Fruit fly (Drosophila melanogaster) whole organism, pupa: ENCODE measurements around the gene glec.
A peak's percentile ranks its signal among the peaks of the same experiment; 100 is the strongest.

Source experiments
- CG10348 ChIP-seq: fragments of 200-800 bp; sonication (Bioruptor generic); IDR thresholded peaks from 2 replicates; pipeline ENCODE4 v1.3.6; 2022; ENCODE audit warnings: missing biosample characterization, missing genetic modification characterization
- CG12605 ChIP-seq: fragments of 200-800 bp; sonication (Bioruptor generic); IDR thresholded peaks from 2 replicates; pipeline ENCODE4 v1.3.6; 2022; ENCODE audit warnings: missing biosample characterization, missing genetic modification characterization
- CG13204 ChIP-seq: fragments of 200-800 bp; sonication (Bioruptor generic); optimal IDR thresholded peaks from 2 replicates; lab custom pipeline; 2018; ENCODE audit warnings: missing biosample characterization, mild to moderate bottlenecking, missing genetic modification characterization, moderate library complexity
- CG14655 ChIP-seq: fragments of 200-800 bp; sonication (Bioruptor generic); optimal IDR thresholded peaks from 3 replicates; lab custom pipeline; 2017; ENCODE audit warnings: mild to moderate bottlenecking, missing biosample characterization, missing genetic modification reagents, missing genetic modification characterization
- CG15710 ChIP-seq: fragments of 200-800 bp; sonication (Bioruptor generic); optimal IDR thresholded peaks from 2 replicates; lab custom pipeline; 2018; ENCODE audit warnings: missing biosample characterization, mild to moderate bottlenecking, missing genetic modification characterization, moderate library complexity
- CG17806 ChIP-seq: fragments of 200-800 bp; sonication (Bioruptor generic); optimal IDR thresholded peaks from 2 replicates; lab custom pipeline; 2018; ENCODE audit warnings: missing biosample characterization, mild to moderate bottlenecking, missing genetic modification characterization, moderate library complexity
- CG32121 ChIP-seq: fragments of 200-800 bp; sonication (Bioruptor generic); IDR thresholded peaks from 2 replicates; pipeline ENCODE4 v1.3.6; 2022; ENCODE audit warnings: missing biosample characterization, missing genetic modification characterization
- CG34367 ChIP-seq: fragments of 200-800 bp; sonication (Bioruptor generic); optimal IDR thresholded peaks from 2 replicates; lab custom pipeline; 2018; ENCODE audit warnings: missing biosample characterization, mild to moderate bottlenecking, missing genetic modification characterization
- CG4496 ChIP-seq: fragments of 200-800 bp; sonication (Bioruptor generic); IDR thresholded peaks from 3 replicates; pipeline ENCODE4 v1.3.6; 2022; ENCODE audit warnings: missing biosample characterization, missing genetic modification characterization
- CG8159 ChIP-seq: fragments of 200-800 bp; sonication (Bioruptor generic); optimal IDR thresholded peaks from 3 replicates; lab custom pipeline; 2018; ENCODE audit warnings: missing biosample characterization, mild to moderate bottlenecking, missing genetic modification characterization, moderate library complexity
- CG8301 ChIP-seq: fragments of 200-800 bp; sonication (Bioruptor generic); optimal IDR thresholded peaks from 2 replicates; lab custom pipeline; 2018; ENCODE audit warnings: missing biosample characterization, mild to moderate bottlenecking, missing genetic modification characterization
- CG9948 ChIP-seq: fragments of 200-800 bp; sonication (Bioruptor generic); optimal IDR thresholded peaks from 2 replicates; lab custom pipeline; 2018; ENCODE audit warnings: missing biosample characterization, mild to moderate bottlenecking, missing genetic modification characterization, moderate library complexity
- D1 ChIP-seq: fragments of 200-800 bp; sonication (Bioruptor generic); optimal IDR thresholded peaks from 2 replicates; lab custom pipeline; 2018; ENCODE audit warnings: missing biosample characterization, mild to moderate bottlenecking, missing genetic modification characterization, moderate library complexity
- EcR ChIP-seq: fragments of 200-800 bp; sonication (Bioruptor generic); optimal IDR thresholded peaks from 3 replicates; lab custom pipeline; 2019; ENCODE audit warnings: missing biosample characterization, missing genetic modification characterization, mild to moderate bottlenecking, moderate library complexity, missing genetic modification reagents
- Ets98B ChIP-seq: fragments of 200-800 bp; sonication (Bioruptor generic); IDR thresholded peaks from 2 replicates; pipeline ENCODE4 v1.3.6; 2022; ENCODE audit warnings: missing biosample characterization, missing genetic modification characterization
- Pif1A ChIP-seq: fragments of 200-800 bp; sonication (Bioruptor generic); optimal IDR thresholded peaks from 3 replicates; lab custom pipeline; 2016; ENCODE audit warnings: missing biosample characterization, missing genetic modification characterization
- Pif1B ChIP-seq: fragments of 200-800 bp; sonication (Bioruptor generic); optimal IDR thresholded peaks from 3 replicates; lab custom pipeline; 2016; ENCODE audit warnings: missing biosample characterization, missing genetic modification characterization
- Snoo ChIP-seq: fragments of 200-800 bp; sonication (Bioruptor generic); optimal IDR thresholded peaks from 3 replicates; lab custom pipeline; 2017; ENCODE audit warnings: missing biosample characterization, mild to moderate bottlenecking, missing genetic modification characterization, inconsistent platforms
- fd96Ca ChIP-seq: fragments of 200-800 bp; sonication (Bioruptor generic); IDR thresholded peaks from 3 replicates; pipeline ENCODE4 v1.3.6; 2022; ENCODE audit warnings: missing biosample characterization, missing genetic modification characterization
- gl ChIP-seq: fragments of 200-800 bp; sonication (Bioruptor generic); optimal IDR thresholded peaks from 2 replicates; lab custom pipeline; 2018; ENCODE audit warnings: missing biosample characterization, mild to moderate bottlenecking, missing genetic modification characterization
- rn ChIP-seq: fragments of 200-800 bp; sonication (Bioruptor generic); IDR thresholded peaks from 2 replicates; pipeline ENCODE4 v1.3.6; 2022; ENCODE audit warnings: missing biosample characterization, missing genetic modification characterization

Gene glec

DNA sequence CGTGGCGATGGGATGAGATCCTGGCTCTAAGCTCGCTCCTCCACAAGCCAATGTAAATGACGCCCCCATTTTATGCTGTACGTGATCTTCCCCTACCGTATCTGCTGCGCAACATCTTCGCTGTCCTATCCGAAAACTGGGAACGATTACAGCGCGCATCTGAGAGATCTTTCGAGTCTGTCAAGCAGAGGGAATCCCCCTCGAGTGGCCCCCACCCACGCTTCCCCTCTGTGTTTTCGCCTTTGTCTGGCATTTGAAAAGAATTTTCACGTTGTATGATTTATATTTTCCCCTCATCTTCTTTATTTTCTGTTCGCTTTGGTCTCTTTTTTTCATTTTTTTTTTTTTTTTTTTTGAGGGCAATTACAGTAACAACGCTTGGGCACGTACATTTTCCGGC is 8.6 kb downstream of the glec start:
- TF ChIP-seq D1 (tag; lab: Kevin White, UChicago) (no peak), Ets98B (GFP tag; lab: Robert Waterston, UW) (0 out of 2 replicates have a peak, but pooled peaks have one; percentile 10), CG10348 (no peak), gl (no peak), CG15710 (tag; lab: Kevin White, UChicago) (no peak), CG4496 (peak; percentile 65; the same call in 2 of the 3 replicates), CG17806 (no peak), fd96Ca (GFP tag; lab: Robert Waterston, UW) (no peak), EcR (GFP tag; lab: Kevin White, UChicago) (no peak), CG14655 (GFP tag; lab: Kevin White, UChicago) (no peak), CG32121 (GFP tag; lab: Robert Waterston, UW) (no peak), CG13204 (GFP tag; lab: Kevin White, UChicago) (no peak), Snoo (tag; lab: Kevin White, UChicago) (no peak), CG8159 (tag; lab: Kevin White, UChicago) (no peak)

- TF ChIP-seq Pif1A (GFP tag; lab: Kevin White, UChicago) (no peak), CG14655 (GFP tag; lab: Kevin White, UChicago) (no peak)
- TF ChIP-seq, all 21 proteins: peak for 0
Measured at dm6 chr3R:21846559-21846958, 9.5 kb downstream of the glec start, which contains the start of gene Gr93d. Gene Gr93d (minus strand): TSS chr3R:21846659.

DNA sequence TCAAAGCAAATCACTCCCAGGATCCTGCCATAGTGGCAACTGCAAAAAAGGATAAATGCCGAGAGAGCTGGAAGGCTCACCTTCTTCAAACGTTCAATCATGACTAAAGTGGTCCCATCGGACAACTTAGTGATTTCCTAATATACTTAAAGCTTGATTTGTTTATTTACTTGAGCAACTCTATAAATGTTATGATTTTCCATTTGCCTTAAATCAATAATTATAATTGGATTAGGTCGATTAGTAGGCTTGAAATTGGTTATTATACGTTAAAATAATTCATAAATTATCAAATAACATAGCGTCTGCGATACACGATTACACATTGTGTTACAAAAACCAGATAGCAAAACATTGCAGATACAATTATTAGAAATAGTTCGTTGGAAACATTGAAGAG is 10.9 kb downstream of the glec start, which contains the start of gene Gr93c:
Gene Gr93c (minus strand): TSS at position 101 of the 400 bp plus-strand sequence.
- TF ChIP-seq CG4496 (no peak), CG14655 (GFP tag; lab: Kevin White, UChicago) (no peak), Pif1B (no peak), rn (no peak), CG32121 (GFP tag; lab: Robert Waterston, UW) (no peak), CG34367 (no peak), CG9948 (tag; lab: Kevin White, UChicago) (no peak), CG17806 (no peak), Ets98B (GFP tag; lab: Robert Waterston, UW) (no peak), CG13204 (GFP tag; lab: Kevin White, UChicago) (no peak)

- no peak for TF ChIP-seq CG10348
- no peak for TF ChIP-seq D1 (tag; lab: Kevin White, UChicago)
- no peak for TF ChIP-seq gl
- TF ChIP-seq fd96Ca (GFP tag; lab: Robert Waterston, UW), result no peak
- TF ChIP-seq CG8301 (tag; lab: Kevin White, UChicago), result no peak
- TF ChIP-seq CG34367, result no peak
- TF ChIP-seq CG12605 (GFP tag; lab: Robert Waterston, UW), result no peak
- TF ChIP-seq CG17806, result no peak
- TF ChIP-seq Pif1A (GFP tag; lab: Kevin White, UChicago), result no peak
- no peak for TF ChIP-seq Snoo (tag; lab: Kevin White, UChicago)
- no peak for TF ChIP-seq Pif1B
- TF ChIP-seq rn, result no peak
- TF ChIP-seq CG4496, result no peak
- no peak for TF ChIP-seq CG14655 (GFP tag; lab: Kevin White, UChicago)
- TF ChIP-seq CG9948 (tag; lab: Kevin White, UChicago), result no peak
- TF ChIP-seq CG13204 (GFP tag; lab: Kevin White, UChicago), result no peak
- no peak for TF ChIP-seq Ets98B (GFP tag; lab: Robert Waterston, UW)
- no peak for TF ChIP-seq CG15710 (tag; lab: Kevin White, UChicago)
Measured at dm6 chr3R:21843665-21844064, 12.4 kb downstream of the glec start, which contains the start of gene Gr93b. Gene Gr93b (minus strand): TSS chr3R:21843765.

DNA sequence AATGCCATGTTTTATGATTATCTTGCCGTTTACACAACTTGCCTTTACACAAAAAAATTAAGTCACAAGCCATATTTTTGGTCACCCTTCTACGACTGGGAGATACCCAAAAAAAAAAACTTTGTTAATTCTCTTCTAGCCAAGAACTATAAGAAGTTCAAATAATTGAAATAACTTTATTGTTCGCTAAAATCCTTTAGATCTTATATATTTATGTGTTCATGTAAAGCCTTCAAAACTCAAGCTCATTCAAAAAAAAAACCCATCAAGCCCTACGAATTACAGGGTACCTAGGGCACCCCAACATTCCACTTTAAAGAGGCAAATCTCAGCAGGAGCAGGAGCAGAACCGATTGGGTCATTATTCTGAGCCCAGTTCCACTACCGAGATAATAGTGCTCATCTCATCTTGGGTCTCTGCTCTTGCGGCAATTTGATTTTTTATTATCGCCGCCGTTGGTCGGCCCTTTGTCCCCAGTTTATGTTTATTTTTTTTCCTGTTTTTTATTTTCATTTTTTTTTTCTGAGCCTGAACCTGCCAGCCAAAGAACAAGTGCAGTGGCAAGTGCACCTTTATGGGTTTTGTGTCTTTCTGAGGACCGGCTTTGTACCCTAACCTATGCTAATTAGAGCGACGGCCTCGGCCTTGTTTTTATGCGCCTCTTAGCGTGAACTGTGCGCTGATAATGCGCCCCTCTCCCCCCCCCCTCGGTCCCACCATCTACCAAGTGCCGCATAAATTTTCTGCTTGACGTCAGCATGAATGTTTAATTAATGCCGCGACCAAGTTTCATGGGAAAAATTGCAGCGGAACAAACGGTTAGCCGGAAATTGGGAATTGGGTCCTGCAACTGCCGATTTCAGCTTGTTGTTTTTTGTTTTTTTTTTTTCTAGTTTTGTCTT is 14.3 kb downstream of the glec start:
- TF ChIP-seq CG8301 (tag; lab: Kevin White, UChicago) (no peak), CG12605 (GFP tag; lab: Robert Waterston, UW) (no peak), CG10348 (no peak), CG15710 (tag; lab: Kevin White, UChicago) (peak; percentile 29), CG34367 (no peak), CG4496 (no peak), CG9948 (tag; lab: Kevin White, UChicago) (peak; percentile 42), rn (no peak), Pif1B (no peak), CG17806 (peak; percentile 41), Ets98B (GFP tag; lab: Robert Waterston, UW) (no peak), CG13204 (GFP tag; lab: Kevin White, UChicago) (peak; percentile 16), fd96Ca (GFP tag; lab: Robert Waterston, UW) (no peak), D1 (tag; lab: Kevin White, UChicago) (no peak), CG14655 (GFP tag; lab: Kevin White, UChicago) (no peak), EcR (GFP tag; lab: Kevin White, UChicago) (peak; percentile 55), Snoo (tag; lab: Kevin White, UChicago) (no peak), CG32121 (GFP tag; lab: Robert Waterston, UW) (no peak), gl (no peak), Pif1A (GFP tag; lab: Kevin White, UChicago) (no peak), CG8159 (tag; lab: Kevin White, UChicago) (peak; percentile 69)
- TF ChIP-seq, all 21 proteins: peak for 6

dm6 chr3R:21840432-21840831 is 15.6 kb downstream of the glec start:
- no peak for TF ChIP-seq CG13204 (GFP tag; lab: Kevin White, UChicago)
- TF ChIP-seq EcR (GFP tag; lab: Kevin White, UChicago), result no peak
- no peak for TF ChIP-seq Pif1B
- no peak for TF ChIP-seq Ets98B (GFP tag; lab: Robert Waterston, UW)
- TF ChIP-seq CG8301 (tag; lab: Kevin White, UChicago), result no peak
- no peak for TF ChIP-seq CG14655 (GFP tag; lab: Kevin White, UChicago)
